Worm (Caenorhabditis elegans) whole organism, mixed stage, embryonic: ENCODE results near the gene coh-4.

ENCODE experiments used
- M03D4.4 ChIP-seq: sonication (generic microtip); optimal IDR thresholded peaks from 2 replicates; lab custom pipeline; 2017; ENCODE audit warnings: mild to moderate bottlenecking, missing genetic modification characterization, missing compliant biosample characterization
- bed-3 ChIP-seq: fragments of 200-800 bp; sonication (Bioruptor generic); optimal IDR thresholded peaks from 3 replicates; lab custom pipeline; 2018; ENCODE audit warnings: mild to moderate bottlenecking, missing genetic modification characterization, moderate library complexity, missing compliant biosample characterization
- blmp-1 ChIP-seq: fragments of 150-350 bp; optimal IDR thresholded peaks from 2 replicates; lab custom pipeline; 2014; ENCODE audit warnings: missing biosample characterization, missing genetic modification characterization
- ceh-39 ChIP-seq: fragments of 150-350 bp; optimal IDR thresholded peaks from 2 replicates; lab custom pipeline; 2014; ENCODE audit warnings: missing biosample characterization, missing genetic modification characterization
- ceh-43 ChIP-seq: fragments of 200-800 bp; sonication (Bioruptor generic); optimal IDR thresholded peaks from 2 replicates; lab custom pipeline; 2018; ENCODE audit warnings: mild to moderate bottlenecking, missing genetic modification characterization, moderate library complexity, missing compliant biosample characterization
- ceh-83 ChIP-seq: fragments of 200-800 bp; sonication (Bioruptor generic); optimal IDR thresholded peaks from 2 replicates; lab custom pipeline; 2018; ENCODE audit warnings: mild to moderate bottlenecking, missing genetic modification characterization, missing compliant biosample characterization
- ces-1 ChIP-seq: fragments of 150-350 bp; optimal IDR thresholded peaks from 2 replicates; lab custom pipeline; 2014; ENCODE audit warnings: missing biosample characterization, missing genetic modification reagents, missing genetic modification characterization
- cnd-1 ChIP-seq: fragments of 200-800 bp; sonication (Bioruptor generic); optimal IDR thresholded peaks from 2 replicates; lab custom pipeline; 2018; ENCODE audit warnings: mild to moderate bottlenecking, missing genetic modification characterization, missing compliant biosample characterization
- drap-1 ChIP-seq: fragments of 200-800 bp; sonication (Bioruptor generic); optimal IDR thresholded peaks from 3 replicates; lab custom pipeline; 2018; ENCODE audit warnings: mild to moderate bottlenecking, missing genetic modification characterization, missing compliant biosample characterization
- elt-1 ChIP-seq: sonication (generic microtip); optimal IDR thresholded peaks from 2 replicates; lab custom pipeline; 2017; ENCODE audit warnings: missing genetic modification characterization, mild to moderate bottlenecking, missing compliant biosample characterization, antibody characterized with exemption, moderate library complexity, borderline replicate concordance; ENCODE audit not compliant: insufficient read depth
- elt-3 ChIP-seq: fragments of 150-350 bp; optimal IDR thresholded peaks from 2 replicates; lab custom pipeline; 2014; ENCODE audit warnings: missing biosample characterization, missing genetic modification characterization
- flh-1 ChIP-seq: fragments of 200-800 bp; sonication (Bioruptor generic); optimal IDR thresholded peaks from 2 replicates; lab custom pipeline; 2018; ENCODE audit warnings: mild to moderate bottlenecking, missing genetic modification characterization, moderate library complexity, missing compliant biosample characterization
- ham-2 ChIP-seq: fragments of 200-800 bp; sonication (Bioruptor generic); optimal IDR thresholded peaks from 2 replicates; lab custom pipeline; 2018; ENCODE audit warnings: mild to moderate bottlenecking, missing genetic modification characterization, missing compliant biosample characterization
- hlh-1 ChIP-seq: fragments of 150-350 bp; optimal IDR thresholded peaks from 2 replicates; lab custom pipeline; 2014; ENCODE audit warnings: missing biosample characterization, missing genetic modification reagents, missing genetic modification characterization
- lin-13 ChIP-seq: fragments of 150-350 bp; optimal IDR thresholded peaks from 2 replicates; lab custom pipeline; 2014; ENCODE audit warnings: missing biosample characterization, missing genetic modification characterization
- lin-32 ChIP-seq: fragments of 200-800 bp; sonication (Bioruptor generic); optimal IDR thresholded peaks from 2 replicates; lab custom pipeline; 2018; ENCODE audit warnings: mild to moderate bottlenecking, missing genetic modification characterization, missing compliant biosample characterization
- lsy-2 ChIP-seq: fragments of 150-350 bp; optimal IDR thresholded peaks from 2 replicates; lab custom pipeline; 2014; ENCODE audit warnings: missing biosample characterization, missing genetic modification characterization
- mab-5 ChIP-seq: fragments of 150-350 bp; optimal IDR thresholded peaks from 2 replicates; lab custom pipeline; 2014; ENCODE audit warnings: missing biosample characterization, missing genetic modification characterization
- mep-1 ChIP-seq: fragments of 150-350 bp; optimal IDR thresholded peaks from 2 replicates; lab custom pipeline; 2017; ENCODE audit warnings: missing biosample characterization, missing genetic modification reagents, missing genetic modification characterization, inconsistent platforms
- mls-2 ChIP-seq: sonication (generic microtip); optimal IDR thresholded peaks from 2 replicates; lab custom pipeline; 2016; ENCODE audit warnings: mild to moderate bottlenecking, missing genetic modification characterization, moderate library complexity, missing compliant biosample characterization
- nhr-12 ChIP-seq: fragments of 150-350 bp; optimal IDR thresholded peaks from 2 replicates; lab custom pipeline; 2014; ENCODE audit warnings: missing biosample characterization, missing genetic modification characterization
- nhr-2 ChIP-seq: fragments of 150-350 bp; optimal IDR thresholded peaks from 2 replicates; lab custom pipeline; 2014; ENCODE audit warnings: missing biosample characterization, missing genetic modification characterization
- nhr-237 ChIP-seq: fragments of 150-350 bp; optimal IDR thresholded peaks from 2 replicates; lab custom pipeline; 2014; ENCODE audit warnings: missing biosample characterization, missing genetic modification characterization
- nhr-28 ChIP-seq: fragments of 150-350 bp; optimal IDR thresholded peaks from 2 replicates; lab custom pipeline; 2014; ENCODE audit warnings: missing biosample characterization, missing genetic modification characterization
- nhr-76 ChIP-seq: sonication (generic microtip); optimal IDR thresholded peaks from 2 replicates; lab custom pipeline; 2017; ENCODE audit warnings: missing biosample characterization, missing genetic modification characterization
- pha-4 ChIP-seq: fragments of 150-350 bp; optimal IDR thresholded peaks from 2 replicates; lab custom pipeline; 2018; ENCODE audit warnings: missing biosample characterization, missing genetic modification reagents, missing genetic modification characterization
- sem-2 ChIP-seq: fragments of 200-800 bp; sonication (Bioruptor generic); optimal IDR thresholded peaks from 2 replicates; lab custom pipeline; 2018; ENCODE audit warnings: mild to moderate bottlenecking, missing genetic modification characterization, missing compliant biosample characterization
- snpc-4 ChIP-seq: fragments of 150-350 bp; optimal IDR thresholded peaks from 2 replicates; lab custom pipeline; 2014; ENCODE audit warnings: missing biosample characterization, missing genetic modification characterization
- sptf-1 ChIP-seq: sonication (generic microtip); optimal IDR thresholded peaks from 2 replicates; lab custom pipeline; 2017; ENCODE audit warnings: mild to moderate bottlenecking, missing genetic modification characterization, moderate library complexity, missing compliant biosample characterization
- tbx-8 ChIP-seq: fragments of 200-800 bp; sonication (Bioruptor generic); optimal IDR thresholded peaks from 2 replicates; lab custom pipeline; 2018; ENCODE audit warnings: mild to moderate bottlenecking, missing genetic modification characterization, moderate library complexity, missing compliant biosample characterization
- unc-120 ChIP-seq: sonication (generic microtip); optimal IDR thresholded peaks from 2 replicates; lab custom pipeline; 2017; ENCODE audit warnings: missing genetic modification characterization, missing compliant biosample characterization; ENCODE audit not compliant: poor library complexity, severe bottlenecking
- unc-39 ChIP-seq: fragments of 150-350 bp; optimal IDR thresholded peaks from 2 replicates; lab custom pipeline; 2014; ENCODE audit warnings: missing biosample characterization, missing genetic modification characterization
- unc-62 ChIP-seq: fragments of 150-350 bp; optimal IDR thresholded peaks from 2 replicates; lab custom pipeline; 2014; ENCODE audit warnings: missing biosample characterization, missing genetic modification reagents, missing genetic modification characterization
- zip-8 ChIP-seq: fragments of 150-350 bp; optimal IDR thresholded peaks from 2 replicates; lab custom pipeline; 2014; ENCODE audit warnings: missing biosample characterization, missing genetic modification characterization
- ztf-11 ChIP-seq: fragments of 150-350 bp; optimal IDR thresholded peaks from 2 replicates; lab custom pipeline; 2014; ENCODE audit warnings: missing biosample characterization, missing genetic modification characterization

coh-4 gene

DNA sequence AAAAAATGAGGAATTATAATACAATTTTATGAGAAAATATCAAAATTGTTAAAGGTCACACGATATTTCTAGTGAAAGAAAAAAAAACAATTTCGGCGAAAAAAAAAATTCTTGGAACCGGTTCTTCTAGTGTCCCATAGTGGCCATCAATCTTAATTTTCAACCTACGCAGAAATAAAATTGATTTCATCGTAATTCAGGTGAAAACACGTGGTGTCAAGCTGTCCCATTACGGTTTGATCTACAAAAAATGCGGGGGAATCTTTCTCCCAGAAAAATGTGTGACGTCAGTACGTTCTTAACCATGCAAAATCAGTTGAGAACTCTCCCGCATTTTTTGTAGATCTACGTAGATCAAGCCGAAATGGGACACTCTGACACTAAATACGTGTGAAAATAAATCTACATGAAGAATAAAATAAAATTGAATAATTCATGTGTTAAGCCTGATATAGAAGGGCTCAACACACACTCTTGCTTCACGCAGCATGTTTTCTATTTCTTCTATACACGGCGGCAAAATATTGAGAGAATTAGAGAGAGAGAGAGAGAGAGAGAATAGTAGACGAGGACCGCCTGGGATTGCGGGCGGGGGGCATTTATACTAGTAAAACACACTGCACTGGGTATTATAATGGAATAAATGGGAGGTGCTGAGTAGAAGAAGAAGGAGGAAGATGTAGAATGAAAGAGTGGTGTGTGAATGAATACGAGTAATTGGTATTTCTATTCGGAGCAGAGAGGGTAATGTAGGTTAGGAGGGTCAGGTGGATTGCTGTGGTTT lies 17.4 kb upstream of the coh-4 start:
- no peak for TF ChIP-seq ceh-83 (GFP tag; lab: Kevin White, UChicago)
- peak; percentile 24 for TF ChIP-seq unc-120 (tag; lab: Kevin White, UChicago)
- TF ChIP-seq nhr-237 (tag; lab: Kevin White, UChicago), result no peak
- TF ChIP-seq elt-3 (tag; lab: Kevin White, UChicago), result no peak
- peak; percentile 18 for TF ChIP-seq cnd-1
- peak; percentile 43 for TF ChIP-seq sptf-1 (tag; lab: Kevin White, UChicago)
- TF ChIP-seq nhr-76 (tag; lab: Kevin White, UChicago), result no peak
- no peak for TF ChIP-seq lin-32 (GFP tag; lab: Kevin White, UChicago)
- peak; percentile 59 for TF ChIP-seq mls-2
- no peak for TF ChIP-seq nhr-2 (tag; lab: Kevin White, UChicago)
- no peak for TF ChIP-seq ceh-39 (tag; lab: Kevin White, UChicago)
- peak; percentile 90 for TF ChIP-seq ces-1
- no peak for TF ChIP-seq tbx-8 (GFP tag; lab: Kevin White, UChicago)
- TF ChIP-seq mab-5, result no peak
- TF ChIP-seq unc-62, result no peak
- no peak for TF ChIP-seq lin-13 (tag; lab: Kevin White, UChicago)
- no peak for TF ChIP-seq sem-2
- TF ChIP-seq nhr-12, result no peak
- no peak for TF ChIP-seq ztf-11 (tag; lab: Kevin White, UChicago)
- TF ChIP-seq bed-3 (GFP tag; lab: Kevin White, UChicago), result no peak
- no peak for TF ChIP-seq zip-8
- TF ChIP-seq hlh-1 (tag; lab: Kevin White, UChicago), result no peak
- TF ChIP-seq nhr-28 (tag; lab: Kevin White, UChicago), result no peak
- TF ChIP-seq blmp-1 (tag; lab: Kevin White, UChicago), result no peak
- no peak for TF ChIP-seq unc-39 (tag; lab: Kevin White, UChicago)
- no peak for TF ChIP-seq flh-1 (GFP tag; lab: Kevin White, UChicago)
- no peak for TF ChIP-seq snpc-4 (tag; lab: Kevin White, UChicago)
- no peak for TF ChIP-seq lsy-2 (tag; lab: Kevin White, UChicago)
- no peak for TF ChIP-seq M03D4.4 (tag; lab: Kevin White, UChicago)
- TF ChIP-seq elt-1 (tag; lab: Kevin White, UChicago), result no peak
- peak; percentile 1 for TF ChIP-seq mep-1 (tag; lab: Kevin White, UChicago)
- no peak for TF ChIP-seq drap-1
- TF ChIP-seq ceh-43 (GFP tag; lab: Kevin White, UChicago), result no peak
- no peak for TF ChIP-seq pha-4
- TF ChIP-seq ham-2 (GFP tag; lab: Kevin White, UChicago), result no peak

DNA sequence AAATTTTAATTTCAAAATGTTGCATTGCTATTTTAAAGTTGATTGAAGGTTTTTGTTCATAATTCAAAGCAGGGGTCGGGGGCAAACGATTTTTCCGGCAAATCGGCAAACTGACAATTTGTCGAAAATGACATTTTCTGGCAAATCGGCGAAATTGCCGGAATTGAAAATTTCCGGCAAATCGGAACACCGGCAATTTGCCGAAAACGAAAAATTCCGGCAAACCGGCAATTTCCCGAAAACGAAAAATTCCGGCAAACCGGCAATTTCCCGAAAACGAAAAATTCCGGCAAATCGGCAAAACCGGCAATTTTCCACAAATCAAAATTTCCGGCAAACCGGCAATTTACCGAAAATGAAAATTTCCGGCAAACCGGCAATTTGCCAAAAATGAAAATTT lies 14.8 kb upstream of the coh-4 start:
- TF ChIP-seq flh-1 (GFP tag; lab: Kevin White, UChicago) (no peak), lin-32 (GFP tag; lab: Kevin White, UChicago) (no peak), mep-1 (tag; lab: Kevin White, UChicago) (no peak), ham-2 (GFP tag; lab: Kevin White, UChicago) (no peak), sptf-1 (tag; lab: Kevin White, UChicago) (no peak), ceh-43 (GFP tag; lab: Kevin White, UChicago) (no peak)

DNA sequence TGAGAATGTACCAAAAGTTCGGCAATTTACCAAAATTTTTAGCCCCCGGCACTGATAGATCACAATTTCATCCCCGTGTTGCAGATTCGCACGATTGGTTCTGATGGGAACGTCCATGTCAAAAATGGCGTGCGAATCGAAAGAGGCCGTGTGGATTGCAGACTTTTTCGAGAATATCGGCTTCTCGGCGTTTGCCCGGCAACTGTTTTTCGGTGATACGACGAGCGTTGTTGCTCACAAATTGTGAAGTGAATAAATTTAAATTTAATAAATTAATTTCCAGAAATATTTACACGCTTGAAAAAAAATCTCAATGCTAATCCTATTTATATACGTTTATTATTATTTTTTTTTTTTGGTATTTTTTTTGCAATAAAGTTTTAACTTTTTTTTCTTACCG lies 14.2 kb upstream of the coh-4 start:
- TF ChIP-seq lin-13 (tag; lab: Kevin White, UChicago), result no peak
- TF ChIP-seq sem-2, result no peak
- no peak for TF ChIP-seq snpc-4 (tag; lab: Kevin White, UChicago)
- TF ChIP-seq M03D4.4 (tag; lab: Kevin White, UChicago), result no peak
- TF ChIP-seq unc-39 (tag; lab: Kevin White, UChicago), result no peak
- TF ChIP-seq ceh-39 (tag; lab: Kevin White, UChicago), result no peak
- no peak for TF ChIP-seq tbx-8 (GFP tag; lab: Kevin White, UChicago)
- TF ChIP-seq blmp-1 (tag; lab: Kevin White, UChicago), result no peak
- TF ChIP-seq ztf-11 (tag; lab: Kevin White, UChicago), result no peak
- TF ChIP-seq mep-1 (tag; lab: Kevin White, UChicago), result no peak
